Fruit fly (Drosophila melanogaster) whole organism, embryonic: ENCODE data around the gene Non3.
A peak's percentile ranks its signal among the peaks of the same experiment; 100 is the strongest.

Source experiments
- Abd-B ChIP-seq: fragments of 200-800 bp; sonication (Bioruptor generic); optimal IDR thresholded peaks from 2 replicates; lab custom pipeline; 2018; ENCODE audit warnings: missing biosample characterization, mild to moderate bottlenecking, missing genetic modification characterization, moderate library complexity
- CG10147 ChIP-seq: fragments of 200-800 bp; sonication (Bioruptor generic); optimal IDR thresholded peaks from 2 replicates; lab custom pipeline; 2019; ENCODE audit warnings: missing biosample characterization, mild to moderate bottlenecking, missing genetic modification characterization, moderate library complexity
- CG1024 ChIP-seq: fragments of 200-800 bp; sonication (Bioruptor generic); IDR thresholded peaks from 2 replicates; pipeline ENCODE4 v1.3.6; 2022; ENCODE audit warnings: missing biosample characterization, missing genetic modification characterization
- CG10267 ChIP-seq: fragments of 200-800 bp; sonication (Bioruptor generic); optimal IDR thresholded peaks from 2 replicates; lab custom pipeline; 2018; ENCODE audit warnings: missing biosample characterization, mild to moderate bottlenecking, missing genetic modification characterization, moderate library complexity
- CG10654 ChIP-seq: fragments of 200-800 bp; sonication (Bioruptor generic); optimal IDR thresholded peaks from 2 replicates; lab custom pipeline; 2016; ENCODE audit warnings: missing biosample characterization, missing genetic modification characterization
- CG1233 ChIP-seq: fragments of 200-800 bp; sonication (Bioruptor generic); optimal IDR thresholded peaks from 4 replicates; lab custom pipeline; 2018; ENCODE audit warnings: missing biosample characterization, mild to moderate bottlenecking, missing genetic modification characterization
- CG12942 ChIP-seq: fragments of 200-800 bp; sonication (Bioruptor generic); optimal IDR thresholded peaks from 3 replicates; lab custom pipeline; 2016; ENCODE audit warnings: missing biosample characterization, missing genetic modification characterization
- CG14014 ChIP-seq: fragments of 200-800 bp; sonication (Bioruptor generic); IDR thresholded peaks from 2 replicates; pipeline ENCODE4 v1.3.6; 2022; ENCODE audit warnings: missing biosample characterization, missing genetic modification characterization
- CG1602 ChIP-seq: fragments of 200-800 bp; sonication (Bioruptor generic); optimal IDR thresholded peaks from 3 replicates; lab custom pipeline; 2016; ENCODE audit warnings: missing biosample characterization, missing genetic modification characterization
- CG1603 ChIP-seq: fragments of 200-800 bp; sonication (Bioruptor generic); optimal IDR thresholded peaks from 2 replicates; lab custom pipeline; 2019; ENCODE audit warnings: missing biosample characterization, mild to moderate bottlenecking, missing genetic modification characterization, moderate library complexity
- CG2120 ChIP-seq: fragments of 200-800 bp; sonication (Bioruptor generic); optimal IDR thresholded peaks from 3 replicates; lab custom pipeline; 2016; ENCODE audit warnings: missing biosample characterization, missing genetic modification characterization
- CG2129 ChIP-seq: fragments of 200-800 bp; sonication (Bioruptor generic); IDR thresholded peaks from 2 replicates; pipeline ENCODE4 v1.3.6; 2022; ENCODE audit warnings: missing biosample characterization, missing genetic modification characterization; ENCODE audit not compliant: partially characterized antibody
- CG3065 ChIP-seq: fragments of 200-800 bp; sonication (Bioruptor generic); optimal IDR thresholded peaks from 2 replicates; lab custom pipeline; 2016; ENCODE audit warnings: missing biosample characterization, missing genetic modification characterization
- CG3281 ChIP-seq: fragments of 200-800 bp; sonication (Bioruptor generic); optimal IDR thresholded peaks from 3 replicates; lab custom pipeline; 2017; ENCODE audit warnings: missing biosample characterization, mild to moderate bottlenecking, missing genetic modification characterization
- CG3407 ChIP-seq: fragments of 200-800 bp; sonication (Bioruptor generic); optimal IDR thresholded peaks from 2 replicates; lab custom pipeline; 2018; ENCODE audit warnings: missing biosample characterization, mild to moderate bottlenecking, missing genetic modification characterization
- CG6683 ChIP-seq: fragments of 200-800 bp; sonication (Bioruptor generic); optimal IDR thresholded peaks from 2 replicates; lab custom pipeline; 2017; ENCODE audit warnings: missing biosample characterization, mild to moderate bottlenecking, missing genetic modification characterization, missing genetic modification reagents
- CG7556 ChIP-seq: fragments of 200-800 bp; sonication (Bioruptor generic); optimal IDR thresholded peaks from 2 replicates; lab custom pipeline; 2017; ENCODE audit warnings: missing biosample characterization, mild to moderate bottlenecking, missing genetic modification characterization
- CG7745 ChIP-seq: fragments of 200-800 bp; sonication (Bioruptor generic); optimal IDR thresholded peaks from 2 replicates; lab custom pipeline; 2018; ENCODE audit warnings: missing biosample characterization, mild to moderate bottlenecking, missing genetic modification characterization, moderate library complexity
- CG8359 ChIP-seq: fragments of 200-800 bp; sonication (Bioruptor generic); optimal IDR thresholded peaks from 2 replicates; lab custom pipeline; 2017; ENCODE audit warnings: missing biosample characterization, mild to moderate bottlenecking, missing genetic modification characterization, borderline replicate concordance
- CG8765 ChIP-seq: fragments of 200-800 bp; sonication (Bioruptor generic); IDR thresholded peaks from 2 replicates; pipeline ENCODE4 v1.3.6; 2022; ENCODE audit warnings: missing biosample characterization, missing genetic modification characterization
- CG9727 ChIP-seq: fragments of 200-800 bp; sonication (Bioruptor generic); optimal IDR thresholded peaks from 3 replicates; lab custom pipeline; 2017; ENCODE audit warnings: missing biosample characterization, mild to moderate bottlenecking, missing genetic modification characterization
- Dbx ChIP-seq: fragments of 200-800 bp; sonication (Bioruptor generic); IDR thresholded peaks from 3 replicates; pipeline ENCODE4 v1.3.6; 2022; ENCODE audit warnings: missing biosample characterization, missing genetic modification characterization
- E2f2 ChIP-seq: fragments of 200-800 bp; sonication (Bioruptor generic); IDR thresholded peaks from 2 replicates; pipeline ENCODE4 v1.3.6; 2022; ENCODE audit warnings: missing biosample characterization, missing genetic modification characterization
- Ets65A ChIP-seq: fragments of 200-800 bp; sonication (Bioruptor generic); peaks from one replicate; lab custom pipeline; 2016; ENCODE audit warnings: missing biosample characterization, missing genetic modification characterization
- Fer2 ChIP-seq: fragments of 200-800 bp; sonication (Bioruptor generic); optimal IDR thresholded peaks from 2 replicates; lab custom pipeline; 2018; ENCODE audit warnings: missing biosample characterization, mild to moderate bottlenecking, missing genetic modification characterization, moderate library complexity
- Jarid2 ChIP-seq: fragments of 200-800 bp; sonication (Bioruptor generic); optimal IDR thresholded peaks from 3 replicates; lab custom pipeline; 2017; ENCODE audit warnings: mild to moderate bottlenecking, missing biosample characterization, missing genetic modification reagents, missing genetic modification characterization
- Kr ChIP-seq: fragments of 200-800 bp; sonication (Bioruptor generic); optimal IDR thresholded peaks from 2 replicates; lab custom pipeline; 2017; ENCODE audit warnings: missing biosample characterization, mild to moderate bottlenecking, missing genetic modification characterization
- Lim3 ChIP-seq: fragments of 200-800 bp; sonication (Bioruptor generic); IDR thresholded peaks from 2 replicates; pipeline ENCODE4 v1.3.6; 2022; ENCODE audit warnings: missing biosample characterization, missing genetic modification characterization
- Max ChIP-seq: fragments of 200-800 bp; sonication (Bioruptor generic); optimal IDR thresholded peaks from 2 replicates; lab custom pipeline; 2016; ENCODE audit warnings: missing biosample characterization, mild to moderate bottlenecking, missing genetic modification characterization
- Med ChIP-seq: fragments of 200-800 bp; sonication (Bioruptor generic); peaks from one replicate; lab custom pipeline; 2016; ENCODE audit warnings: missing biosample characterization, missing genetic modification characterization, mild to moderate bottlenecking, inconsistent platforms, moderate library complexity
- Poxn ChIP-seq: fragments of 200-800 bp; sonication (Bioruptor generic); IDR thresholded peaks from 2 replicates; pipeline ENCODE4 v1.3.6; 2022; ENCODE audit warnings: missing biosample characterization, missing genetic modification characterization
- Rfx ChIP-seq: fragments of 200-800 bp; sonication (Bioruptor generic); IDR thresholded peaks from 2 replicates; pipeline ENCODE4 v1.3.6; 2022; ENCODE audit warnings: missing biosample characterization, missing genetic modification characterization
- Trl ChIP-seq, 3 experiments: fragments of >200 bp in 2 of 3; fragments of 200-800 bp in 1 of 3; sonication (Bioruptor generic) in 1 of 3; optimal IDR thresholded peaks; 2 replicates in 1 of 3; 3 replicates in 2 of 3; lab custom pipeline; 2016 to 2017; ENCODE audit warnings: missing biosample characterization in 1 of 3, missing genetic modification characterization in 1 of 3
- ara ChIP-seq: fragments of 200-800 bp; sonication (Bioruptor generic); IDR thresholded peaks from 2 replicates; pipeline ENCODE4 v1.3.6; 2022; ENCODE audit warnings: missing biosample characterization, missing genetic modification characterization
- bcd ChIP-seq: fragments of 200-800 bp; sonication (Bioruptor generic); optimal IDR thresholded peaks from 2 replicates; lab custom pipeline; 2017; ENCODE audit warnings: missing biosample characterization, mild to moderate bottlenecking, missing genetic modification characterization
- ci ChIP-seq: fragments of 200-800 bp; sonication (Bioruptor generic); IDR thresholded peaks from 3 replicates; pipeline ENCODE4 v1.3.6; 2022; ENCODE audit warnings: missing biosample characterization, missing genetic modification characterization
- crc ChIP-seq: fragments of 200-800 bp; sonication (Bioruptor generic); optimal IDR thresholded peaks from 2 replicates; lab custom pipeline; 2016; ENCODE audit warnings: missing biosample characterization, missing genetic modification characterization
- crp ChIP-seq, 2 experiments: fragments of 200-800 bp; sonication (Bioruptor generic); optimal IDR thresholded peaks; 2 replicates in 1 of 2; 3 replicates in 1 of 2; lab custom pipeline; 2017; ENCODE audit warnings: missing biosample characterization in 2 of 2, missing genetic modification characterization in 2 of 2, mild to moderate bottlenecking in 1 of 2, moderate library complexity in 1 of 2
- dmrt11E ChIP-seq: fragments of 200-800 bp; sonication (Bioruptor generic); optimal IDR thresholded peaks from 3 replicates; lab custom pipeline; 2018; ENCODE audit warnings: missing biosample characterization, mild to moderate bottlenecking, missing genetic modification characterization, moderate library complexity
- ind ChIP-seq: fragments of 200-800 bp; sonication (Bioruptor generic); optimal IDR thresholded peaks from 3 replicates; lab custom pipeline; 2016; ENCODE audit warnings: missing biosample characterization, missing genetic modification characterization
- jumu ChIP-seq: fragments of 200-800 bp; sonication (Bioruptor generic); optimal IDR thresholded peaks from 3 replicates; lab custom pipeline; 2016; ENCODE audit warnings: missing biosample characterization, missing genetic modification characterization
- kah ChIP-seq: fragments of 200-800 bp; sonication (Bioruptor generic); optimal IDR thresholded peaks from 2 replicates; lab custom pipeline; 2018; ENCODE audit warnings: missing biosample characterization, mild to moderate bottlenecking, missing genetic modification characterization
- klu ChIP-seq: fragments of 200-800 bp; sonication (Bioruptor generic); IDR thresholded peaks from 2 replicates; pipeline ENCODE4 v1.3.6; 2022; ENCODE audit warnings: missing biosample characterization, missing genetic modification characterization
- lab ChIP-seq: fragments of 200-800 bp; sonication (Bioruptor generic); optimal IDR thresholded peaks from 3 replicates; lab custom pipeline; 2017; ENCODE audit warnings: missing biosample characterization, missing genetic modification characterization, mild to moderate bottlenecking, moderate library complexity, missing genetic modification reagents
- lbe ChIP-seq: fragments of 200-800 bp; sonication (Bioruptor generic); optimal IDR thresholded peaks from 2 replicates; lab custom pipeline; 2016; ENCODE audit warnings: missing biosample characterization, mild to moderate bottlenecking, missing genetic modification characterization
- oc ChIP-seq: fragments of 200-800 bp; sonication (Bioruptor generic); optimal IDR thresholded peaks from 2 replicates; lab custom pipeline; 2018; ENCODE audit warnings: missing biosample characterization, mild to moderate bottlenecking, missing genetic modification characterization, moderate library complexity
- pita ChIP-seq: fragments of 200-800 bp; sonication (Bioruptor generic); optimal IDR thresholded peaks from 2 replicates; lab custom pipeline; 2017; ENCODE audit warnings: missing biosample characterization, mild to moderate bottlenecking, missing genetic modification characterization
- ro ChIP-seq: fragments of 200-800 bp; sonication (Bioruptor generic); IDR thresholded peaks from 2 replicates; pipeline ENCODE4 v1.3.6; 2022; ENCODE audit warnings: missing biosample characterization, missing genetic modification characterization
- run ChIP-seq: fragments of 200-800 bp; sonication (Bioruptor generic); optimal IDR thresholded peaks from 3 replicates; lab custom pipeline; 2018; ENCODE audit warnings: missing biosample characterization, mild to moderate bottlenecking, missing genetic modification characterization
- tup ChIP-seq: fragments of 200-800 bp; sonication (Bioruptor generic); optimal IDR thresholded peaks from 2 replicates; lab custom pipeline; 2016; ENCODE audit warnings: missing biosample characterization, mild to moderate bottlenecking, missing genetic modification characterization, moderate library complexity

Non3 gene

DNA sequence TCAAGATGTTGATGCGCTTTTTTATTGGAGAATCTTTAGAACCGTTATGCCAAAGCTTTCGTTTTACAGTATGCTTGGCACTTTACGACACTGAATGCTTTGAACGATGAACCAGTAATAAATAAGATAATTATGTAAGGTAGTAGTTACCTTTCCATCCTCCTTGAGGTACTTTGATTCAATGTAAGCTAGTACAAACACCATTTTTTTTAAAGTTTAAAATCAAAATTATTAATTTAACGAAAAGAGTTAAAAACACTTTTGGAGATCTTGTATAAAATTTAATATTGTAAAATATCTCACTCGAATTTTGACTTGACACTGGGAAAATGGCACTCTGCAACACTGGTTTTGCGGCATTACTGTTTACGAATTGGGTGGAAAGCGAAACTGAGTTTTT, 38.1 kb upstream of the Non3 start, which contains the start of the genes Arp5 and CG7208 (continued):
- TF ChIP-seq CG1233 (GFP tag; lab: Kevin White, UChicago) (peak; percentile 64), lbe (GFP tag; lab: Kevin White, UChicago) (peak; percentile 56), kah (GFP tag; lab: Kevin White, UChicago) (no peak), CG3281 (GFP tag; lab: Kevin White, UChicago) (peak; percentile 73), Jarid2 (GFP tag; lab: Kevin White, UChicago) (no peak), CG3065 (GFP tag; lab: Kevin White, UChicago) (no peak), pita (GFP tag; lab: Kevin White, UChicago) (no peak), CG6683 (GFP tag; lab: Kevin White, UChicago) (peak; percentile 39), CG8765 (GFP tag; lab: Robert Waterston, UW) (no peak), CG10654 (GFP tag; lab: Kevin White, UChicago) (peak; percentile 60), CG1024 (GFP tag; lab: Robert Waterston, UW) (no peak), E2f2 (GFP tag; lab: Robert Waterston, UW) (peak; percentile 60; the same call in 1 of the 2 replicates), Rfx (GFP tag; lab: Robert Waterston, UW) (peak; percentile 81), jumu (GFP tag; lab: Kevin White, UChicago) (peak; percentile 49), run (tag; lab: Kevin White, UChicago) (no peak), CG1603 (tag; lab: Kevin White, UChicago) (no peak), CG1602 (peak; percentile 54), CG10147 (GFP tag; lab: Kevin White, UChicago) (peak; percentile 59), ro (GFP tag; lab: Robert Waterston, UW) (peak; percentile 19; the same call in 1 of the 2 replicates), CG9727 (GFP tag; lab: Kevin White, UChicago) (peak; percentile 64), Med (GFP tag; lab: Kevin White, UChicago) (peak; percentile 88), lab (GFP tag; lab: Kevin White, UChicago) (no peak), tup (GFP tag; lab: Kevin White, UChicago) (peak; percentile 2), Dbx (GFP tag; lab: Robert Waterston, UW) (peak; percentile 82), oc (no peak), Trl (optimal IDR thresholded peaks at IDR 0.05; lab: Kevin White, UChicago) (no peak), Trl (GFP tag; optimal IDR thresholded peaks at IDR 0.05; lab: Kevin White, UChicago) (peak; percentile 46), klu (peak; percentile 60; the same call in 1 of the 2 replicates), CG14014 (GFP tag; lab: Robert Waterston, UW) (no peak; the same call in none of the 2 replicates), bcd (GFP tag; lab: Kevin White, UChicago) (peak; percentile 74), CG7556 (GFP tag; lab: Kevin White, UChicago) (peak; percentile 60), CG7745 (tag; lab: Kevin White, UChicago) (no peak), crc (GFP tag; lab: Kevin White, UChicago) (peak; percentile 40), CG2129 (no peak), ara (0 out of 2 replicates have a peak, but pooled peaks have one; percentile 31), CG8359 (GFP tag; lab: Kevin White, UChicago) (no peak), Abd-B (GFP tag; lab: Kevin White, UChicago) (peak; percentile 85), CG2120 (peak; percentile 91), Lim3 (GFP tag; lab: Robert Waterston, UW) (no peak), Ets65A (peak; percentile 90), CG10267 (tag; lab: Kevin White, UChicago) (peak; percentile 95), Max (GFP tag; lab: Kevin White, UChicago) (peak; percentile 78), CG3407 (GFP tag; lab: Kevin White, UChicago) (peak; percentile 30), crp (GFP tag; optimal IDR thresholded peaks at IDR 0.05; lab: Kevin White, UChicago) (no peak), CG12942 (peak; percentile 69), ci (peak; percentile 36; the same call in 1 of the 3 replicates), dmrt11E (tag; lab: Kevin White, UChicago) (peak; percentile 34), Fer2 (tag; lab: Kevin White, UChicago) (peak; percentile 48), ind (GFP tag; lab: Kevin White, UChicago) (peak; percentile 75), Poxn (GFP tag; lab: Robert Waterston, UW) (no peak), Kr (GFP tag; lab: Kevin White, UChicago) (no peak)
